Worm (Caenorhabditis elegans): ENCODE measurements around the gene npp-20.

Gene npp-20

DNA sequence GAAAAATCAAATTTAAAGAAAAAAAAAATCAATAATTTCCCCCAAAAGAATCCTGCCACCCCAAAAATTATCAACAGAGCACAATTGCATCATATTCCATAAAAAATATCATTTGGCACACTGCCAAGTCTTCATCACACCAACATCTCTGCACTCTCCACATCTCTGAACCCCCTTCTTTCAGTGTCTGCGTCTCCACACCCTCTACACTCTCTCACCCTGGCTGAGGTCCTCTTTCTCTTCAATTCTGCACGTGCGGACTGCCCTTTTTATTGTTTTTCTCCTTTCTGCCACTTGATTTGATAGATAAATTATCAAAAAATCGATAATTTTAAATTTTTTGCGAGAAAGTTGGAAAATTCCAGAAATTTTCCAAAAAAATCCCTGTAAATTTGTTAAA, 1.6 kb upstream of the npp-20 start, which contains the start of gene hxk-3 (continued):
- TF ChIP-seq F10B5.3 (tag; optimal IDR thresholded peaks at IDR 0.05) (no peak), mes-2 (tag; optimal IDR thresholded peaks at IDR 0.05; ENCODE audit: poor library complexity, severe bottlenecking) (peak; percentile 52), lin-13 (GFP tag; optimal IDR thresholded peaks at IDR 0.05) (peak; percentile 44), jun-1 (tag; optimal IDR thresholded peaks at IDR 0.05) (no peak), lin-15B (tag; optimal IDR thresholded peaks at IDR 0.05) (no peak), ces-1 (GFP tag; optimal IDR thresholded peaks at IDR 0.05) (no peak), T26A8.4 (GFP tag; IDR thresholded peaks at IDR 0.05) (peak; percentile 12; the same call in 1 of the 2 replicates), aha-1 (tag) (peak; percentile 98), daf-8 (GFP tag; IDR thresholded peaks at IDR 0.05) (no peak), tra-1 (GFP tag; IDR thresholded peaks at IDR 0.05) (0 out of 2 replicates have a peak, but pooled peaks have one; percentile 30), lin-38 (GFP tag; IDR thresholded peaks at IDR 0.05) (peak; percentile 72), lir-3 (tag; optimal IDR thresholded peaks at IDR 0.05) (no peak), zfp-2 (tag; optimal IDR thresholded peaks at IDR 0.05) (no peak), nhr-77 (tag; optimal IDR thresholded peaks at IDR 0.05) (no peak), mxl-3 (GFP tag; optimal IDR thresholded peaks at IDR 0.05) (peak; percentile 60), dpl-1 (GFP tag; optimal IDR thresholded peaks at IDR 0.05) (peak; percentile 47), nhr-42 (GFP tag; IDR thresholded peaks at IDR 0.05) (0 out of 2 replicates have a peak, but pooled peaks have one; percentile 15), pqm-1 (tag; optimal IDR thresholded peaks at IDR 0.05) (no peak), attf-4 (tag; optimal IDR thresholded peaks at IDR 0.05) (no peak), set-16 (GFP tag; IDR thresholded peaks at IDR 0.05) (no peak), arid-1 (GFP tag; conservative IDR thresholded peaks at IDR 0.05) (0 out of 2 replicates have a peak, but pooled peaks have one; percentile 39), D1046.2 (GFP tag; IDR thresholded peaks at IDR 0.05) (no peak), lim-7 (GFP tag; IDR thresholded peaks at IDR 0.05) (no peak), dve-1 (tag; optimal IDR thresholded peaks at IDR 0.05; ENCODE audit: insufficient read depth) (peak; percentile 80), ceh-32 (tag; optimal IDR thresholded peaks at IDR 0.05; ENCODE audit: poor library complexity) (no peak), sdz-12 (GFP tag; optimal IDR thresholded peaks at IDR 0.05) (no peak), rbr-2 (tag; optimal IDR thresholded peaks at IDR 0.05) (peak; percentile 65), cey-2 (tag; optimal IDR thresholded peaks at IDR 0.05; ENCODE audit: borderline replicate concordance, insufficient read depth) (no peak), egl-27 (tag; optimal IDR thresholded peaks at IDR 0.05) (no peak), egl-43 (GFP tag; IDR thresholded peaks at IDR 0.05) (no peak), fos-1 (tag; optimal IDR thresholded peaks at IDR 0.05) (no peak), php-3 (GFP tag; IDR thresholded peaks at IDR 0.05) (peak; percentile 59; the same call in 1 of the 2 replicates), saeg-2 (GFP tag; IDR thresholded peaks at IDR 0.05) (no peak), mep-1 (tag; optimal IDR thresholded peaks at IDR 0.05) (peak; percentile 77), ztf-11 (tag; optimal IDR thresholded peaks at IDR 0.05) (no peak)

DNA sequence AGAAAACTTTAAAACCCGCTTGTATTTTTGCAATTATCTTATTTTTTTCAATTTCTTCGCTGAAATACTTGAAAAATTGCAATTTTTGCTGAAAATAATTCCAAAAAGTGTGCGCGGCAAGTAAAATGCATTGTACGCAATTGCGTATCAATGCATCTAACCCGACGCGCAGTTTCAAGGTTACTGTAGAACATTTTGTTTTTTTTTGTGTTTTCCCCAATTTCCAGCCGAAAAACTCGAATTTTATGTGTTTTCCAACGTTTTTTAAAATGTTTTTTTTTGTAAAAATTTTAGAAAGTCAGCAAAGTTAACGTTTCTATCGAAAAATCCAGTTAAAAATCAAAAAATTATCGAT, 834 bp upstream of the npp-20 start:
- TF ChIP-seq saeg-2 (GFP tag; IDR thresholded peaks at IDR 0.05) (no peak), egl-27 (tag; optimal IDR thresholded peaks at IDR 0.05) (no peak), unc-62 (GFP tag; optimal IDR thresholded peaks at IDR 0.05 in 1 of 2) (peak in 1 of 2 experiments; percentile 14), unc-62 (tag; optimal IDR thresholded peaks at IDR 0.05) (no peak)

DNA sequence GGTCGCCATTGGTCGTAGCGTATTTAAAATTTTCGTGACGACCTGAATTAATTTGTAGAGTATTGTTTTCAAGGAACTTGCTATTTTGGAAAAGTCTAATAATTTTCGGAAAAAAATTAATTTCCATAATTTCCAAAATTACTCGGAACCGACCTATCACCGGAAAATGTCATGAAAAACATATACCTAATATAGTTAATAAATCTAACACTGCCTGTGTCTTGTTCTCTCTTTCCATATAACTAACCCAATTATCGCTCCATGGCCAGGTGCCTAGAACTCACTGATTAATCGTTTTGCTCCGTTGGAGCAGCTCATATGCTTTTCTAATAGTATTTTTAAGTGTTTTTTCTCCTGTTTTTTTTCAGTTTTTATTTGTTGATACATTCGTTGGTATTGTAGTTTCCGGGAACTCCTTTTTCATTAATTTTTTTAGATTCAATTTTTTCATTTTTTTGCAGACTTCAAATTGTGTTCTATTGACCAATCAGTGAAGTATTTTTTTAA, 10.8 kb downstream of the npp-20 start, which contains the start of gene Y77E11A.16:
Gene Y77E11A.16, plus strand, starts transcription at position 457 of the 507 bp plus-strand sequence.
- TF ChIP-seq lin-13 (GFP tag; optimal IDR thresholded peaks at IDR 0.05) = no peak

DNA sequence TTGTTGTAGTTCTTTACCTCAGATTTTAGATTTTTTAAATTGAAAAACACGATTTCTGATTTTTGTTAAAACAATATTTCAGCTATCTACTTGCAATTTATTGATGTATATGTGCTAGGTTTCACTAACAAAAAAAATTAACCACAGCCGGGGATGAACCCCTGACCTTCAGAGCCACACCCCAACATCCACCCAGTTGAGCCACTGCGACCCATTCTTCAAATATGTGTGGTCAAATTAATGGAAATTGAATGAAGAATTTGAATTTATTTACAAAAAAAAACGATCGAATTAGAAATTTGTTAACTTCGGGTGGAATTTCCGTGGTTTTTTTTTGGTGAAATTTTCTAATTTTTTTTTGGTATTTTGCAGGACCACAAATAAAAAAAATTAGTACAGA, 17.2 kb downstream of the npp-20 start:
- TF ChIP-seq ceh-32 (tag; optimal IDR thresholded peaks at IDR 0.05; ENCODE audit: poor library complexity) (no peak), nhr-48 (tag; optimal IDR thresholded peaks at IDR 0.05) (no peak), mdt-29 (GFP tag; IDR thresholded peaks at IDR 0.05) (no peak), Y105C5A.15 (GFP tag; IDR thresholded peaks at IDR 0.05) (no peak), hlh-11 (tag; optimal IDR thresholded peaks at IDR 0.05) (no peak), ztf-11 (tag; optimal IDR thresholded peaks at IDR 0.05) (no peak), vab-7 (GFP tag; IDR thresholded peaks at IDR 0.05) (no peak), sdz-12 (GFP tag; optimal IDR thresholded peaks at IDR 0.05) (no peak), daf-8 (GFP tag; IDR thresholded peaks at IDR 0.05) (no peak), ZK546.5 (tag; optimal IDR thresholded peaks at IDR 0.05) (no peak)

All from whole organism, L4 larva.